Fruit fly (Drosophila melanogaster) whole organism, embryonic: ENCODE results near the gene CG33267.

Experiments
- ATbp ChIP-seq: fragments of 200-800 bp; sonication (Bioruptor generic); optimal IDR thresholded peaks from 2 replicates; lab custom pipeline; 2017; ENCODE audit warnings: missing biosample characterization, mild to moderate bottlenecking, missing genetic modification characterization, missing genetic modification reagents
- Abd-B ChIP-seq: fragments of 200-800 bp; sonication (Bioruptor generic); optimal IDR thresholded peaks from 2 replicates; lab custom pipeline; 2018; ENCODE audit warnings: missing biosample characterization, mild to moderate bottlenecking, missing genetic modification characterization, moderate library complexity
- Adf1 ChIP-seq: fragments of 200-800 bp; sonication (Bioruptor generic); IDR thresholded peaks from 2 replicates; pipeline ENCODE4 v1.3.6; 2022; ENCODE audit warnings: missing biosample characterization, missing genetic modification characterization
- C15 ChIP-seq: fragments of 200-800 bp; sonication (Bioruptor generic); IDR thresholded peaks from 3 replicates; pipeline ENCODE4 v1.3.6; 2022; ENCODE audit warnings: missing biosample characterization, missing genetic modification characterization
- CG10366 ChIP-seq: fragments of 200-800 bp; sonication (Bioruptor generic); IDR thresholded peaks from 2 replicates; pipeline ENCODE4 v1.3.6; 2022; ENCODE audit warnings: missing biosample characterization, missing genetic modification characterization
- CG11723 ChIP-seq: fragments of 200-800 bp; sonication (Bioruptor generic); optimal IDR thresholded peaks from 2 replicates; lab custom pipeline; 2017; ENCODE audit warnings: missing biosample characterization, mild to moderate bottlenecking, missing genetic modification characterization
- CG12942 ChIP-seq: fragments of 200-800 bp; sonication (Bioruptor generic); optimal IDR thresholded peaks from 3 replicates; lab custom pipeline; 2016; ENCODE audit warnings: missing biosample characterization, missing genetic modification characterization
- CG13894 ChIP-seq: fragments of 200-800 bp; sonication (Bioruptor generic); optimal IDR thresholded peaks from 3 replicates; lab custom pipeline; 2018; ENCODE audit warnings: missing biosample characterization, mild to moderate bottlenecking, missing genetic modification characterization, moderate library complexity
- CG14710 ChIP-seq: fragments of 200-800 bp; sonication (Bioruptor generic); optimal IDR thresholded peaks from 3 replicates; lab custom pipeline; 2019; ENCODE audit warnings: missing biosample characterization, mild to moderate bottlenecking, missing genetic modification characterization, moderate library complexity
- CG16779 ChIP-seq: fragments of 200-800 bp; sonication (Bioruptor generic); IDR thresholded peaks from 2 replicates; pipeline ENCODE4 v1.3.6; 2022; ENCODE audit warnings: missing biosample characterization, missing genetic modification characterization
- CG17359 ChIP-seq: fragments of 200-800 bp; sonication (Bioruptor generic); optimal IDR thresholded peaks from 3 replicates; lab custom pipeline; 2018; ENCODE audit warnings: missing biosample characterization, mild to moderate bottlenecking, missing genetic modification characterization, moderate library complexity
- CG17568 ChIP-seq: fragments of 200-800 bp; sonication (Bioruptor generic); optimal IDR thresholded peaks from 2 replicates; lab custom pipeline; 2018; ENCODE audit warnings: missing biosample characterization, mild to moderate bottlenecking, missing genetic modification characterization, moderate library complexity
- CG17829 ChIP-seq: fragments of 200-800 bp; optimal IDR thresholded peaks from 2 replicates; lab custom pipeline; 2019; ENCODE audit warnings: missing biosample characterization, mild to moderate bottlenecking, missing genetic modification characterization, moderate library complexity
- CG18764 ChIP-seq: fragments of 200-800 bp; sonication (Bioruptor generic); optimal IDR thresholded peaks from 3 replicates; lab custom pipeline; 2016; ENCODE audit warnings: missing biosample characterization, missing genetic modification characterization
- CG2678 ChIP-seq: fragments of 200-800 bp; sonication (Bioruptor generic); optimal IDR thresholded peaks from 3 replicates; lab custom pipeline; 2019; ENCODE audit warnings: missing biosample characterization, mild to moderate bottlenecking, missing genetic modification characterization, moderate library complexity
- CG32772 ChIP-seq: fragments of 200-800 bp; sonication (Bioruptor generic); IDR thresholded peaks from 2 replicates; pipeline ENCODE4 v1.3.6; 2022; ENCODE audit warnings: missing biosample characterization, missing genetic modification characterization
- CG3995 ChIP-seq: fragments of 200-800 bp; sonication (Bioruptor generic); optimal IDR thresholded peaks from 3 replicates; lab custom pipeline; 2016; ENCODE audit warnings: missing biosample characterization, missing genetic modification characterization
- CG4282 ChIP-seq: fragments of 200-800 bp; sonication (Bioruptor generic); optimal IDR thresholded peaks from 2 replicates; lab custom pipeline; 2016; ENCODE audit warnings: missing biosample characterization, missing genetic modification characterization
- CG4328 ChIP-seq: fragments of 200-800 bp; sonication (Bioruptor generic); optimal IDR thresholded peaks from 3 replicates; lab custom pipeline; 2017; ENCODE audit warnings: missing biosample characterization, missing genetic modification reagents, missing genetic modification characterization
- CG4820 ChIP-seq: fragments of 200-800 bp; sonication (Bioruptor generic); optimal IDR thresholded peaks from 3 replicates; lab custom pipeline; 2016; ENCODE audit warnings: missing biosample characterization, missing genetic modification characterization
- CG6854 ChIP-seq: fragments of 200-800 bp; sonication (Bioruptor generic); optimal IDR thresholded peaks from 3 replicates; lab custom pipeline; 2017; ENCODE audit warnings: missing biosample characterization, mild to moderate bottlenecking, missing genetic modification characterization
- CoRest ChIP-seq: fragments of 200-800 bp; sonication (Bioruptor generic); optimal IDR thresholded peaks from 3 replicates; lab custom pipeline; 2018; ENCODE audit warnings: missing biosample characterization, mild to moderate bottlenecking, missing genetic modification characterization, moderate library complexity
- E2f1 ChIP-seq: fragments of 200-800 bp; sonication (Bioruptor generic); IDR thresholded peaks from 2 replicates; pipeline ENCODE4 v1.3.6; 2022; ENCODE audit warnings: missing biosample characterization, missing genetic modification characterization
- HLH54F ChIP-seq: fragments of 200-800 bp; sonication (Bioruptor generic); optimal IDR thresholded peaks from 3 replicates; lab custom pipeline; 2016; ENCODE audit warnings: missing biosample characterization, missing genetic modification characterization
- Jarid2 ChIP-seq: fragments of 200-800 bp; sonication (Bioruptor generic); optimal IDR thresholded peaks from 3 replicates; lab custom pipeline; 2017; ENCODE audit warnings: mild to moderate bottlenecking, missing biosample characterization, missing genetic modification reagents, missing genetic modification characterization
- Neu2 ChIP-seq: fragments of 200-800 bp; sonication (Bioruptor generic); optimal IDR thresholded peaks from 3 replicates; lab custom pipeline; 2016; ENCODE audit warnings: missing biosample characterization, missing genetic modification characterization, borderline replicate concordance
- Oaz ChIP-seq: fragments of 200-800 bp; sonication (Bioruptor generic); IDR thresholded peaks from 2 replicates; pipeline ENCODE4 v1.3.6; 2022; ENCODE audit warnings: missing biosample characterization, missing genetic modification characterization
- Opbp ChIP-seq: fragments of 200-800 bp; sonication (Bioruptor generic); IDR thresholded peaks from 3 replicates; pipeline ENCODE4 v1.3.6; 2022; ENCODE audit warnings: missing biosample characterization, missing genetic modification characterization; ENCODE audit not compliant: partially characterized antibody
- Ptx1 ChIP-seq: fragments of 200-800 bp; sonication (Bioruptor generic); IDR thresholded peaks from 2 replicates; pipeline ENCODE4 v1.3.6; 2022; ENCODE audit warnings: missing biosample characterization, missing genetic modification characterization
- Rfx ChIP-seq: fragments of 200-800 bp; sonication (Bioruptor generic); IDR thresholded peaks from 2 replicates; pipeline ENCODE4 v1.3.6; 2022; ENCODE audit warnings: missing biosample characterization, missing genetic modification characterization
- Side ChIP-seq: fragments of 200-800 bp; sonication (Bioruptor generic); optimal IDR thresholded peaks from 2 replicates; lab custom pipeline; 2016; ENCODE audit warnings: missing biosample characterization, missing genetic modification characterization
- Ssrp ChIP-seq: fragments of 200-800 bp; sonication (Bioruptor generic); optimal IDR thresholded peaks from 2 replicates; lab custom pipeline; 2018; ENCODE audit warnings: missing biosample characterization, mild to moderate bottlenecking, missing genetic modification characterization, moderate library complexity
- TFAM ChIP-seq: fragments of 200-800 bp; sonication (Bioruptor generic); optimal IDR thresholded peaks from 2 replicates; lab custom pipeline; 2017; ENCODE audit warnings: missing biosample characterization, missing genetic modification characterization, inconsistent platforms
- Tbp ChIP-seq: fragments of >200 bp; optimal IDR thresholded peaks from 2 replicates; lab custom pipeline; 2018; ENCODE audit warnings: missing biosample characterization, missing genetic modification characterization
- Usf ChIP-seq: fragments of 200-800 bp; sonication (Bioruptor generic); optimal IDR thresholded peaks from 2 replicates; lab custom pipeline; 2017; ENCODE audit warnings: missing genotype, missing biosample characterization, missing genetic modification characterization
- bigmax ChIP-seq: fragments of 200-800 bp; sonication (Bioruptor generic); optimal IDR thresholded peaks from 2 replicates; lab custom pipeline; 2018; ENCODE audit warnings: missing biosample characterization, mild to moderate bottlenecking, missing genetic modification characterization
- caup ChIP-seq: fragments of 200-800 bp; sonication (Bioruptor generic); optimal IDR thresholded peaks from 3 replicates; lab custom pipeline; 2017; ENCODE audit warnings: missing biosample characterization, mild to moderate bottlenecking, missing genetic modification characterization, moderate library complexity; ENCODE audit not compliant: severe bottlenecking
- chif ChIP-seq, 2 experiments: fragments of 200-800 bp; sonication (Bioruptor generic); optimal IDR thresholded peaks; 3 replicates each; lab custom pipeline; 2016; ENCODE audit warnings: missing biosample characterization in 2 of 2, missing genetic modification characterization in 2 of 2
- chn ChIP-seq: fragments of 200-800 bp; sonication (Bioruptor generic); optimal IDR thresholded peaks from 2 replicates; lab custom pipeline; 2016; ENCODE audit warnings: missing biosample characterization, missing genetic modification characterization
- ci ChIP-seq: fragments of 200-800 bp; sonication (Bioruptor generic); IDR thresholded peaks from 3 replicates; pipeline ENCODE4 v1.3.6; 2022; ENCODE audit warnings: missing biosample characterization, missing genetic modification characterization
- ewg ChIP-seq: fragments of 200-800 bp; sonication (Bioruptor generic); optimal IDR thresholded peaks from 3 replicates; lab custom pipeline; 2017; ENCODE audit warnings: mild to moderate bottlenecking, missing biosample characterization, missing genetic modification reagents, missing genetic modification characterization
- grn ChIP-seq: fragments of 200-800 bp; sonication (Bioruptor generic); optimal IDR thresholded peaks from 3 replicates; lab custom pipeline; 2017; ENCODE audit warnings: missing biosample characterization, missing genetic modification characterization
- jigr1 ChIP-seq: fragments of 200-800 bp; sonication (Bioruptor generic); IDR thresholded peaks from 3 replicates; pipeline ENCODE4 v1.3.6; 2022; ENCODE audit warnings: missing biosample characterization, missing genetic modification characterization
- maf-S ChIP-seq: fragments of 200-800 bp; sonication (Bioruptor generic); optimal IDR thresholded peaks from 2 replicates; lab custom pipeline; 2016; ENCODE audit warnings: missing biosample characterization, missing genetic modification characterization
- pb ChIP-seq: fragments of 200-800 bp; sonication (Bioruptor generic); optimal IDR thresholded peaks from 3 replicates; lab custom pipeline; 2016; ENCODE audit warnings: missing biosample characterization, missing genetic modification characterization
- pita ChIP-seq: fragments of 200-800 bp; sonication (Bioruptor generic); optimal IDR thresholded peaks from 2 replicates; lab custom pipeline; 2017; ENCODE audit warnings: missing biosample characterization, mild to moderate bottlenecking, missing genetic modification characterization
- pnt ChIP-seq: fragments of 200-800 bp; sonication (Bioruptor generic); optimal IDR thresholded peaks from 3 replicates; lab custom pipeline; 2016; ENCODE audit warnings: missing biosample characterization, missing genetic modification characterization
- wek ChIP-seq: fragments of 200-800 bp; sonication (Bioruptor generic); optimal IDR thresholded peaks from 3 replicates; lab custom pipeline; 2018; ENCODE audit warnings: missing biosample characterization, mild to moderate bottlenecking, missing genetic modification characterization, moderate library complexity
- yki ChIP-seq: fragments of >200 bp; optimal IDR thresholded peaks from 3 replicates; lab custom pipeline; 2018

Gene CG33267

DNA sequence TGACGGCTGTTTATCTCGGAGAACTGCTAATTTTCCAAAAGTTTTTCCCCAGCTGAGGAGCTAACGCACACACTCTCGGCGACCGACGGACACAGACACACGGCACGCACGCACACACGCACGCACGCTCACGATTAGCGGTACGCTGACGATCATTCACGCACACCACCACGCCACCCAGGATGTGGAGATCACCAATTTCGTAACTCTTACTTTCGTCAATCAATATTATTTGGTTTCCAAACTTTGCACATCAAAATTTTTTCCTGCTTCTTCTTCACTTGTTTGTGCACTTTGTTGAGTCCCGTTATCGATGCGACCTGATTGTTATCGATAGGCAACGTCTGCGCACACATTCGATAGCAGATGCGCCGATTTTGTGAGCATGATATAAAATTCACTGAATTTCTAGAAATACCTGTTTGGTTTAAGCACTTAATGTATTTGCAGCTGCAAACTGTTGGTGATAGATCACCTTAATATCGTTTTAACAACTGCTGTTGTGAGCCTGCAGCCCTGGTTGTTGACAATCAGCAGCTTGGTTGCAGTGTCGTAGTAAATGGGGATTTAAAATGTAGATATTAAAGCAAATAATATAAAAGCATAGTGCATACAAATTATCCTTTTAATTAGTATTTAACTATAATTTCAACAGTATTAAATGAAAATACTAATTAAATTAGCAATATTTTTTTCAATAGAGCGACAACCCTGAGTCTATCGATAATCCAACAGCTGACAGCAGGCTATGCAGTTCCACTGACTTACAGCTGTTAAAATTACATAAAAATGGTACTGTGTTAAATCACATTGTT is 2.1 kb upstream of the CG33267 start, which contains the start of the genes CG7394 and Mob2 (continued):
- TF ChIP-seq CoRest (tag; lab: Kevin White, UChicago) (peak; percentile 92), Jarid2 (GFP tag; lab: Kevin White, UChicago) (peak; percentile 30), CG6854 (no peak), maf-S (GFP tag; lab: Kevin White, UChicago) (no peak), CG18764 (peak; percentile 88), ATbp (GFP tag; lab: Kevin White, UChicago) (peak; percentile 74), yki (lab: Kevin White, UChicago) (no peak), CG16779 (peak; percentile 90), chif (GFP tag; optimal IDR thresholded peaks at IDR 0.05; lab: Kevin White, UChicago) (peak; percentile 77 to 84), Oaz (GFP tag; lab: Robert Waterston, UW) (peak; percentile 79), CG32772 (peak; percentile 91), CG17829 (peak; percentile 88), CG14710 (tag; lab: Kevin White, UChicago) (peak; percentile 92), ewg (GFP tag; lab: Kevin White, UChicago) (peak; percentile 98), Ptx1 (GFP tag; lab: Robert Waterston, UW) (peak; percentile 91), CG17568 (peak; percentile 74), pita (no peak), grn (peak; percentile 61), pnt (peak; percentile 37), caup (GFP tag; lab: Kevin White, UChicago) (peak; percentile 83), Tbp (GFP tag; lab: Kevin White, UChicago) (no peak), CG3995 (GFP tag; lab: Kevin White, UChicago) (peak; percentile 61), Side (GFP tag; lab: Kevin White, UChicago) (peak; percentile 64), Abd-B (GFP tag; lab: Kevin White, UChicago) (peak; percentile 90), CG4820 (GFP tag; lab: Kevin White, UChicago) (peak; percentile 88), Adf1 (GFP tag; lab: Robert Waterston, UW) (peak; percentile 55; the same call in 1 of the 2 replicates), C15 (GFP tag; lab: Robert Waterston, UW) (peak; percentile 27; the same call in 1 of the 3 replicates), Opbp (peak; percentile 81), CG17359 (peak; percentile 88), E2f1 (peak; percentile 89), CG12942 (peak; percentile 88), Ssrp (tag; lab: Kevin White, UChicago) (peak; percentile 86), CG13894 (peak; percentile 70), wek (GFP tag; lab: Kevin White, UChicago) (no peak), jigr1 (GFP tag; lab: Robert Waterston, UW) (peak; percentile 53; the same call in 1 of the 3 replicates), Neu2 (GFP tag; lab: Kevin White, UChicago) (peak; percentile 60), bigmax (GFP tag; lab: Kevin White, UChicago) (no peak), HLH54F (GFP tag; lab: Kevin White, UChicago) (peak; percentile 81), CG2678 (tag; lab: Kevin White, UChicago) (peak; percentile 92), CG10366 (GFP tag; lab: Robert Waterston, UW) (peak; percentile 93), chn (peak; percentile 85), CG4328 (GFP tag; lab: Kevin White, UChicago) (peak; percentile 85), TFAM (GFP tag; lab: Kevin White, UChicago) (no peak), Usf (GFP tag; lab: Kevin White, UChicago) (peak; percentile 48), Rfx (GFP tag; lab: Robert Waterston, UW) (peak; percentile 94), ci (peak; percentile 88), CG11723 (peak; percentile 67), pb (GFP tag; lab: Kevin White, UChicago) (peak; percentile 57), CG4282 (GFP tag; lab: Kevin White, UChicago) (peak; percentile 49)
